Worm (Caenorhabditis elegans): ENCODE measurements around the gene tth-1.
A peak's percentile ranks its signal among the peaks of the same experiment; 100 is the strongest.

The tth-1 gene

ce11 chrX:8440001-8440735 lies 16.6 kb upstream of the tth-1 start:
- no peak for TF ChIP-seq vab-7 (GFP tag; IDR thresholded peaks at IDR 0.05)
- TF ChIP-seq mdl-1 (tag; optimal IDR thresholded peaks at IDR 0.05): peak in 1 of 2 experiments; percentile 13
- no peak for TF ChIP-seq zip-11 (GFP tag; IDR thresholded peaks at IDR 0.05)
- TF ChIP-seq dmd-8 (GFP tag; IDR thresholded peaks at IDR 0.05): no peak
- TF ChIP-seq T26A8.4 (GFP tag; IDR thresholded peaks at IDR 0.05): no peak
- peak; percentile 45 for TF ChIP-seq nhr-48 (tag; optimal IDR thresholded peaks at IDR 0.05)
- TF ChIP-seq php-3 (GFP tag; IDR thresholded peaks at IDR 0.05): 0 out of 2 replicates have a peak, but pooled peaks have one; percentile 37
- peak; percentile 75 for TF ChIP-seq hlh-11 (tag; optimal IDR thresholded peaks at IDR 0.05)
- no peak for TF ChIP-seq cey-2 (tag; optimal IDR thresholded peaks at IDR 0.05; ENCODE audit: borderline replicate concordance, insufficient read depth)
- TF ChIP-seq daf-16 (GFP tag; optimal IDR thresholded peaks at IDR 0.05): peak in 1 of 2 experiments; percentile 69
- peak; percentile 61 for TF ChIP-seq daf-16 (tag; optimal IDR thresholded peaks at IDR 0.05)
- no peak for TF ChIP-seq Y105C5A.15 (GFP tag; IDR thresholded peaks at IDR 0.05)
- TF ChIP-seq mxl-3 (GFP tag; optimal IDR thresholded peaks at IDR 0.05): peak; percentile 14
- TF ChIP-seq Y75B8A.6 (GFP tag; IDR thresholded peaks at IDR 0.05): no peak
- peak; percentile 75 for TF ChIP-seq dmd-6 (GFP tag; IDR thresholded peaks at IDR 0.05)
- peak; percentile 47 for TF ChIP-seq nhr-28 (tag; optimal IDR thresholded peaks at IDR 0.05)
- peak; percentile 72 for TF ChIP-seq hlh-30 (tag; optimal IDR thresholded peaks at IDR 0.05; ENCODE audit: insufficient read depth)
- TF ChIP-seq nhr-237 (tag; optimal IDR thresholded peaks at IDR 0.05): no peak
- no peak for TF ChIP-seq attf-4 (tag; optimal IDR thresholded peaks at IDR 0.05)
- TF ChIP-seq nhr-6 (tag; optimal IDR thresholded peaks at IDR 0.05): no peak
- peak; percentile 53 for TF ChIP-seq dve-1 (tag; optimal IDR thresholded peaks at IDR 0.05; ENCODE audit: insufficient read depth)
- no peak for TF ChIP-seq F26F4.8 (GFP tag; conservative IDR thresholded peaks at IDR 0.05)
- no peak for TF ChIP-seq zip-2 (tag; optimal IDR thresholded peaks at IDR 0.05)
- peak; percentile 23 for TF ChIP-seq aha-1 (tag)
- TF ChIP-seq tra-1 (GFP tag; IDR thresholded peaks at IDR 0.05): 0 out of 2 replicates have a peak, but pooled peaks have one; percentile 40

DNA sequence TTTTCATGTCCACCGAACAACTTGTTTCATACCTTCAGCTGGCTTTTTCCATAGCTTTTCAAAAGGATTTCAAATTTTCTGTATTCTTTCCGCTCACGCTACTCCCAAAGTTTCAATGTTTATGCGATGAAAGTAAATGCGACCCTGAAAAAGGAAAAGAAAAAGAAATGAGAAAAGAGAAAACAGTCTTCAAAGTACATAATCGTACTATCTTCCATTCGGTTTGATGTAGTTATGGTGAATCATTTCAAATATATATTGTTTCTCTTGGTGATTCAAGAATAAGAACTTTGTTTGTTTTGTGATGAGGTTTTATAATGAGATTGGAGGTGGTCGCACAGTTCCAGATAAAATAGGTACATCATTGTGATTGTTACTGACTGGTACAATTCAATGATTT lies 15.2 kb upstream of the tth-1 start:
- TF ChIP-seq dve-1 (tag; optimal IDR thresholded peaks at IDR 0.05; ENCODE audit: insufficient read depth) (peak; percentile 18), saeg-2 (GFP tag; IDR thresholded peaks at IDR 0.05) (no peak), unc-62 (GFP tag; optimal IDR thresholded peaks at IDR 0.05 in 1 of 2) (peak in 1 of 2 experiments; percentile 77), unc-62 (tag; optimal IDR thresholded peaks at IDR 0.05) (no peak)

ce11 chrX:8432361-8432760 lies 8.8 kb upstream of the tth-1 start, which contains the start of gene kin-9:
Gene kin-9 (plus strand): TSS chrX:8432661.
- TF ChIP-seq snpc-4 (tag; optimal IDR thresholded peaks at IDR 0.05) (no peak), cey-2 (tag; optimal IDR thresholded peaks at IDR 0.05; ENCODE audit: borderline replicate concordance, insufficient read depth) (no peak), zfp-3 (GFP tag; conservative IDR thresholded peaks at IDR 0.05) (no peak), rbr-2 (tag; optimal IDR thresholded peaks at IDR 0.05) (no peak), T26A8.4 (GFP tag; IDR thresholded peaks at IDR 0.05) (no peak), ztf-7 (tag; optimal IDR thresholded peaks at IDR 0.05) (no peak), dmd-6 (GFP tag; IDR thresholded peaks at IDR 0.05) (no peak), F10B5.3 (tag; optimal IDR thresholded peaks at IDR 0.05) (no peak), ceh-28 (tag; optimal IDR thresholded peaks at IDR 0.05) (no peak), php-3 (GFP tag; IDR thresholded peaks at IDR 0.05) (no peak), egl-27 (tag; optimal IDR thresholded peaks at IDR 0.05) (no peak), nhr-111 (GFP tag; optimal IDR thresholded peaks at IDR 0.05) (no peak), daf-12 (tag; optimal IDR thresholded peaks at IDR 0.05) (no peak), mes-2 (tag; optimal IDR thresholded peaks at IDR 0.05; ENCODE audit: poor library complexity, severe bottlenecking) (no peak), ces-1 (GFP tag; optimal IDR thresholded peaks at IDR 0.05) (no peak), daf-16 (GFP tag; optimal IDR thresholded peaks at IDR 0.05) (no peak), daf-16 (tag; optimal IDR thresholded peaks at IDR 0.05) (no peak), T20F7.1 (GFP tag; optimal IDR thresholded peaks at IDR 0.05) (no peak)
